Fruit fly (Drosophila melanogaster): ENCODE measurements around the gene Sod1.

Sod1 gene

DNA sequence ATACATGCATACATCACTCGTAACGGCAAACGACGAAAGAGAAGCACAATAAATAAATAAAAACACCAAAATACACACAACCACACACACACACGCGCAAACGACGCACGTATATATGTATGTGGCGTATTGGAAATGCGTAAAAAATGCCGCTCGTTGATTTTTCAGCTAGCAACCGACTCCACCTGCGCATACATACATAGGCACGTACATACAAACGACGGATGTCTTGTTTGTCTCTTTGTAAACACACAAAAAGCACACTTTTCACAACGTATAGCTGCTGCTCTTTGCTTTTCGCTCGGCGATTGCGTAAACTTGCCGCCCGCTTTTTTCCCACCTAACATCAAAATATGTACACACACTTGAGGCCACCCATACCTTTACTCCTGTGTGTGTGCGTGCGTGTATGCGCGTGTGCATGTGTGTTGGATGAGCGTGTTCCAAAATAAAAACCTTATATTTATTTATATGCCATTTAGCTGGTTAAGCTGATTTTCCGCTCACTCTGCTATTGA lies 6.4 kb upstream of the Sod1 start (continued):
- TF ChIP-seq CG9437 (GFP tag; optimal IDR thresholded peaks at IDR 0.05) (no peak), CG10979 (tag; optimal IDR thresholded peaks at IDR 0.05) (no peak), CG7372 (GFP tag; IDR thresholded peaks at IDR 0.05) (no peak), CG10209 (GFP tag; optimal IDR thresholded peaks at IDR 0.05) (peak; percentile 30), CG14965 (GFP tag; optimal IDR thresholded peaks at IDR 0.05; ENCODE audit: borderline replicate concordance) (peak; percentile 3), Ptx1 (GFP tag; IDR thresholded peaks at IDR 0.05) (no peak), lola (GFP tag; optimal IDR thresholded peaks at IDR 0.05) (peak in 1 of 3 experiments; percentile 62), shn (GFP tag; optimal IDR thresholded peaks at IDR 0.05) (no peak), cad (GFP tag; optimal IDR thresholded peaks at IDR 0.05) (no peak), CG4424 (GFP tag; optimal IDR thresholded peaks at IDR 0.05) (no peak), ro (GFP tag; IDR thresholded peaks at IDR 0.05) (no peak), chif (GFP tag; optimal IDR thresholded peaks at IDR 0.05) (no peak), CG17912 (GFP tag; optimal IDR thresholded peaks at IDR 0.05) (peak; percentile 5), CG7745 (tag; optimal IDR thresholded peaks at IDR 0.05) (no peak), CG7987 (GFP tag; optimal IDR thresholded peaks at IDR 0.05) (peak; percentile 22), dmrt11E (tag; optimal IDR thresholded peaks at IDR 0.05) (peak; percentile 1), zen2 (GFP tag; IDR thresholded peaks at IDR 0.05; ENCODE audit: partially characterized antibody) (no peak), fd3F (GFP tag; optimal IDR thresholded peaks at IDR 0.05) (no peak), CG15269 (tag; optimal IDR thresholded peaks at IDR 0.05) (no peak), ara (GFP tag; IDR thresholded peaks at IDR 0.05) (no peak), Hmx (GFP tag; optimal IDR thresholded peaks at IDR 0.05) (no peak), CG13424 (tag; optimal IDR thresholded peaks at IDR 0.05) (peak; percentile 38), grau (tag; optimal IDR thresholded peaks at IDR 0.05) (no peak), CTCF (GFP tag; optimal IDR thresholded peaks at IDR 0.05) (no peak), sob (GFP tag; IDR thresholded peaks at IDR 0.05) (peak; percentile 48), fru (optimal IDR thresholded peaks at IDR 0.05) (no peak), CG8478 (optimal IDR thresholded peaks at IDR 0.05) (peak; percentile 88), bigmax (GFP tag; optimal IDR thresholded peaks at IDR 0.05) (no peak), tx (GFP tag; optimal IDR thresholded peaks at IDR 0.05) (no peak), Stat92E (GFP tag; optimal IDR thresholded peaks at IDR 0.05) (peak in 1 of 3 experiments; percentile 90), CG6791 (GFP tag; IDR thresholded peaks at IDR 0.05; ENCODE audit: partially characterized antibody) (no peak), Adf1 (GFP tag; IDR thresholded peaks at IDR 0.05) (no peak; the same call in 1 of the 2 replicates), peb (GFP tag; IDR thresholded peaks at IDR 0.05) (no peak), gfzf (GFP tag; optimal IDR thresholded peaks at IDR 0.05) (no peak), Lhr (GFP tag; optimal IDR thresholded peaks at IDR 0.05) (no peak), CG17612 (GFP tag; IDR thresholded peaks at IDR 0.05) (no peak), CG30020 (tag; optimal IDR thresholded peaks at IDR 0.05) (no peak), Nf-YC (tag; optimal IDR thresholded peaks at IDR 0.05) (no peak), wor (GFP tag; IDR thresholded peaks at IDR 0.05) (no peak), CG2202 (tag; optimal IDR thresholded peaks at IDR 0.05) (peak; percentile 25), PHDP (tag; optimal IDR thresholded peaks at IDR 0.05) (peak; percentile 53), ftz-f1 (GFP tag; optimal IDR thresholded peaks at IDR 0.05) (no peak), CG6765 (GFP tag; optimal IDR thresholded peaks at IDR 0.05) (peak; percentile 49), sim (GFP tag; IDR thresholded peaks at IDR 0.05) (no peak), HHEX (GFP tag; optimal IDR thresholded peaks at IDR 0.05) (peak; percentile 39), CG5245 (GFP tag; optimal IDR thresholded peaks at IDR 0.05) (no peak), H15 (GFP tag; IDR thresholded peaks at IDR 0.05) (no peak), Hey (tag; optimal IDR thresholded peaks at IDR 0.05) (peak; percentile 63), Sin3A (optimal IDR thresholded peaks at IDR 0.05) (no peak), Optix (GFP tag; IDR thresholded peaks at IDR 0.05) (no peak), CG12391 (tag; optimal IDR thresholded peaks at IDR 0.05) (no peak), CG33213 (GFP tag; optimal IDR thresholded peaks at IDR 0.05) (no peak)

Data from whole organism, embryonic.